Worm (Caenorhabditis elegans) whole organism, L4/young adult: ENCODE data around the gene inx-3.
A peak's percentile ranks its signal among the peaks of the same experiment; 100 is the strongest.

ENCODE experiments used
- W03F9.2 ChIP-seq: fragments of 150-350 bp; optimal IDR thresholded peaks from 2 replicates; lab custom pipeline; 2014; ENCODE audit warnings: missing biosample characterization, missing genetic modification characterization
- dao-5 ChIP-seq: sonication (generic microtip); optimal IDR thresholded peaks from 2 replicates; lab custom pipeline; 2016; ENCODE audit warnings: missing genotype, missing genetic modification characterization, moderate library complexity, missing compliant biosample characterization
- him-1 ChIP-seq: sonication (generic microtip); optimal IDR thresholded peaks from 2 replicates; lab custom pipeline; 2016; ENCODE audit warnings: missing genotype, missing genetic modification reagents, missing genetic modification characterization, missing compliant biosample characterization

Gene inx-3

DNA sequence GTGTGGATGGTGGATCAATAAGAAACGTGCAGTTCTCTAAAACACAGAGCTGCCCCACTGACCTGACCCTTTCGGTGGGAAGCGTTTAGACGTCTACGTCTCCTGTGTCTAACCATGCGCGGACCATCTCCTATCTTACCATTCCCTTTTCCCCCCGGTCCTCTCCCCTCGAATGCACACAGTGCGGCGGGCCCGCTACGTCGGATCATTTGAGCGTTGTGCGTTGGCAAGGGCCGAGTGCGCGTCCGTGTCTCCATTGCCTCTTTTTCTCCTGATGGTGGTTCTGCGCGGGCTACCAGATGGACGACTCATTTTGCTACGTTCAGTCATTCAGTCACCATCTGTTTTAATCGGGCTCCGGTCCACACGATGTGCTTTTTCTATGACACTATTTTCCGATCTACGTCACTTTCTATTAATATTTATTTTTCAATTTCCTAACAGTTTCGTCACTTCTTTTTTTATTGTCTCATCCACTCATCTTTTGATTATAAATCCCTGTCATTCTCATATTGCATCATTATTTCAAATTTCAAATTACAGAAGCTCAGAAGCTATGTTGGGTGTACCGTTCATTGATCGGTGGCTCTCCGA, at the start of gene inx-3:
Gene inx-3 (plus strand): TSS at position 544 of the 594 bp plus-strand sequence.
- no peak for TF ChIP-seq him-1
- TF ChIP-seq W03F9.2, result no peak
- TF ChIP-seq dao-5 (tag; lab: Kevin White, UChicago), result no peak

ce11 chrX:5948769-5949168, 47.2 kb upstream of the inx-3 start, which contains the start of gene mig-23:
Gene mig-23, minus strand, starts transcription at chrX:5948869.
- TF ChIP-seq dao-5 (tag; lab: Kevin White, UChicago) (no peak), him-1 (no peak), W03F9.2 (no peak)

DNA sequence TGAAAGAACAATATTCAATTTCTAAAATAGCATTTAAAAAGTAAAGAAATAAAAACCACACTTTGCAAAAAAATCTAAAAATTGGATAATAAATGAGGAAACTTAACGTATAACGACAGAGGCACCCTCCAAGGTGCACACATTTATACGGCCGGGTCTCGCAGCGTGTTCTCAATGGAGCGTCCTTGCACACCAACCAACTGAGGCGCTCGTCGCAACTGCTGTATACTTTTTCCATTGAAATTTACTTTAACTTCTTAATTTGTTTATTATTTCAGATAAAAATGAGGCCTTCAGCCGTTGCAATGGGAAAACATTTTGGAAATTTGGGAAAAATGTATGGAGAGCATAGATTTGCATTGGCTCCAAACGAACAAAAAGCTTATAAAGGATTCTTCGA, 42.8 kb upstream of the inx-3 start, which contains the start of the genes R07E4.5 and R07E4.3:
Gene R07E4.5 (minus strand): TSS at position 1 of the 400 bp plus-strand sequence.
Gene R07E4.3 (plus strand): TSS at position 285 of the 400 bp plus-strand sequence.
- TF ChIP-seq W03F9.2, result peak; percentile 63
- peak; percentile 8 for TF ChIP-seq him-1
- TF ChIP-seq dao-5 (tag; lab: Kevin White, UChicago), result no peak

DNA sequence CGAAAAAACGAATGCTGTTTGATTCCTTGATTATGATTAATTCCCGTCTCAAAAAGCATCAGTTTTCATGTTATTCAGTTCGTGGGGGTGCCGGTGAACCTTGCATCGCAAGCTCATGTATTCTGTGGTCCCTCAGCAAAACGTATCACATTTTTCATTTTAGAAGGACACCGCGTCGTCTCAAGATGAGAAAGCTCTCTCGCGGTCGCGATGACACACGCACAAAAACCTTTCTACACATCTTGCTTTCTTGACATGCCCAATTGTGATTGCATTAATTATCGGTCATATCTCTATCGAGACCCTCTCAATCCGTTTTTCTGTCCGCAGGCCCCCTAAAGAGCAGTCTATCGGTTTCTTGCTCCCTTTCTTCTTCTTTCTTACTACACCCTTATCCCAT, 39.8 kb upstream of the inx-3 start:
- TF ChIP-seq dao-5 (tag; lab: Kevin White, UChicago) (no peak), him-1 (no peak)

- TF ChIP-seq him-1 (no peak), dao-5 (tag; lab: Kevin White, UChicago) (no peak), W03F9.2 (no peak)
These were observed 37.1 kb upstream of the inx-3 start, which contains the start of gene R07E4.1 for ce11 chrX:5958815-5959214. Gene R07E4.1, plus strand, starts transcription at chrX:5959115.

- no peak for TF ChIP-seq dao-5 (tag; lab: Kevin White, UChicago)
- no peak for TF ChIP-seq W03F9.2
- no peak for TF ChIP-seq him-1
These were observed 35.1 kb upstream of the inx-3 start for ce11 chrX:5960872-5961271.

ce11 chrX:5962560-5962959, 33.4 kb upstream of the inx-3 start:
- TF ChIP-seq dao-5 (tag; lab: Kevin White, UChicago) (no peak), W03F9.2 (no peak), him-1 (no peak)

ce11 chrX:5972212-5972611, 23.7 kb upstream of the inx-3 start:
- no peak for TF ChIP-seq W03F9.2
- TF ChIP-seq dao-5 (tag; lab: Kevin White, UChicago), result no peak
- TF ChIP-seq him-1, result no peak

DNA sequence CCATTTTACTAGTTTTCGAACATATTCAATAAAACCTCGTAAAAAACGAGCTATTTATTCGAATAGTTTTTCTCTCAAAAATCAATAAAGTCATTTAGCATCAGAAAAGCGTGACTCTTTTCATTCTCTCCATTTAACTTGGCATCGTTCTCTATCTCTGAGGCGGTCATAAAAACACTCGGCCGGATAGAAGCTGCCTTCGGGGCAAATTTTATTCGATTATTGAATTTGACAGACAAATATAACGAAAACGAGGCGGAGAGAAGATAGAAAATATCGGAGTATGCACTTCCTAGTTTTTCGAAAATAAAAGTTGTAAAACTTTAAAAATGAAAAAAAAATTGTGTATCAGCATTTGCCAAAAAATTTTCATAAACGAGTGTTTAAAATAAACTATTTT, 20.7 kb upstream of the inx-3 start:
- no peak for TF ChIP-seq dao-5 (tag; lab: Kevin White, UChicago)
- TF ChIP-seq W03F9.2, result no peak

ce11 chrX:5975726-5976125, 20.2 kb upstream of the inx-3 start:
- TF ChIP-seq him-1, result no peak
- TF ChIP-seq dao-5 (tag; lab: Kevin White, UChicago), result no peak
- no peak for TF ChIP-seq W03F9.2

- peak; percentile 71 for TF ChIP-seq him-1
- TF ChIP-seq W03F9.2, result no peak
These were observed 19.6 kb upstream of the inx-3 start for ce11 chrX:5976206-5976960.

DNA sequence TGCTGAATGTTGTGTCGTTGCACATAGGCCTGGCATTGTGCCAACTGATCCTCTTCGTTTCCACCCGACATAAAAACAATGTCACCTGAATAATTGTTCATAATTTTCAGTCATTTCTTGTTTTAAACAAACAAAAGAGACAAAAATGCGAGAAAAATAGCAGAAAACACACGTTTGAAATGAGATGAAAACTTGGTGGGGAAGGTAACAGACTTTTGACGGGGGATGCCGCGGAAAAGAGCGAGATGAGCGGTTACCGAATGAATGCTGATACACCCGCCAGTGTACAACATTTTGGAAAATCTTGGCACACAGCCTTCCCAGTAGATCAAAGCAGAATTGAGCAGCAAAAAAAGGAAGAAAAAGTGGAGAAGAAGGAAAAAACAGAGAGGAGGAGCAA, 18.2 kb upstream of the inx-3 start, which contains the start of gene kin-2:
Gene kin-2 (minus strand): TSS at position 101 of the 400 bp plus-strand sequence.
- TF ChIP-seq him-1 (no peak), W03F9.2 (no peak), dao-5 (tag; lab: Kevin White, UChicago) (no peak)

ce11 chrX:5981698-5982097, 14.3 kb upstream of the inx-3 start:
- TF ChIP-seq him-1 (peak; percentile 31), W03F9.2 (no peak)

- TF ChIP-seq him-1, result peak; percentile 20
- no peak for TF ChIP-seq W03F9.2
- TF ChIP-seq dao-5 (tag; lab: Kevin White, UChicago), result no peak
These were observed 13.2 kb upstream of the inx-3 start for ce11 chrX:5982799-5983198.

DNA sequence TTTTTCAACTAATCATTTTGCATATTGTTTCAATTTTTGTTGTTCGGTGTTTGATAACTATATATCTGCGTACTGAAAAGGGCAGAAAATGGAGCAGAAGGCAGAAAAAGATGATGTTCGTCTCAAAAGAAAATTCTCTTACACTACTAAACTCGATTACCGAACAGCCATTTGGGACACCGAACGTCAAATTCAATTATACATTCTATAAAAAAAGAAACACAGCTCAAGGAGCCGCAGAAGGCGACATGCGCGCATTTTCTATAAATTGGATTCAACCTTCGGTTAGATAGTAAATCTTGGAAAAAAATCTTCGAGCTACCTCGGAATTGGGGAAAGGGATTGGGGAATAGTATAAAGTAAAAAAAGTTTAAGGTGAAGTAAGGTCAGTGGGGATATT, 12.7 kb upstream of the inx-3 start:
- TF ChIP-seq dao-5 (tag; lab: Kevin White, UChicago) (no peak), W03F9.2 (no peak), him-1 (no peak)
